Fruit fly (Drosophila melanogaster) whole organism, prepupa: Measurements from ENCODE around the gene alpha-Est7.

Experiments used
- Blimp-1 ChIP-seq: fragments of 200-800 bp; sonication (Bioruptor generic); optimal IDR thresholded peaks from 3 replicates; lab custom pipeline; 2017; ENCODE audit warnings: missing biosample characterization, missing genetic modification characterization, mild to moderate bottlenecking, moderate library complexity, missing genetic modification reagents
- CG10631 ChIP-seq: fragments of 200-800 bp; sonication (Bioruptor generic); optimal IDR thresholded peaks from 2 replicates; lab custom pipeline; 2016; ENCODE audit warnings: missing biosample characterization, missing genetic modification characterization
- CG10669 ChIP-seq: fragments of 200-800 bp; sonication (Bioruptor generic); optimal IDR thresholded peaks from 3 replicates; lab custom pipeline; 2018; ENCODE audit warnings: missing biosample characterization, mild to moderate bottlenecking, missing genetic modification characterization, moderate library complexity
- CG11294 ChIP-seq: fragments of 200-800 bp; sonication (Bioruptor generic); IDR thresholded peaks from 2 replicates; pipeline ENCODE4 v1.3.6; 2022; ENCODE audit warnings: missing biosample characterization, missing genetic modification characterization
- CG11762 ChIP-seq: fragments of 200-800 bp; sonication (Bioruptor generic); optimal IDR thresholded peaks from 3 replicates; lab custom pipeline; 2016; ENCODE audit warnings: missing biosample characterization, missing genetic modification characterization; ENCODE audit not compliant: insufficient read depth
- CG11902 ChIP-seq: fragments of 200-800 bp; sonication (Bioruptor generic); optimal IDR thresholded peaks from 3 replicates; lab custom pipeline; 2016; ENCODE audit warnings: missing biosample characterization, missing genetic modification characterization
- CG15336 ChIP-seq: fragments of 200-800 bp; sonication (Bioruptor generic); IDR thresholded peaks from 2 replicates; pipeline ENCODE4 v1.3.6; 2022; ENCODE audit warnings: missing biosample characterization, missing genetic modification characterization
- CG1621 ChIP-seq: fragments of 200-800 bp; sonication (Bioruptor generic); optimal IDR thresholded peaks from 3 replicates; lab custom pipeline; 2018; ENCODE audit warnings: missing biosample characterization, mild to moderate bottlenecking, missing genetic modification characterization
- CG16779 ChIP-seq: fragments of 200-800 bp; sonication (Bioruptor generic); optimal IDR thresholded peaks from 3 replicates; lab custom pipeline; 2017; ENCODE audit warnings: missing biosample characterization, mild to moderate bottlenecking, missing genetic modification characterization
- CG3032 ChIP-seq: fragments of 200-800 bp; optimal IDR thresholded peaks from 2 replicates; lab custom pipeline; 2019; ENCODE audit warnings: missing biosample characterization, mild to moderate bottlenecking, missing genetic modification characterization, moderate library complexity
- CG31627 ChIP-seq: fragments of 200-800 bp; sonication (Bioruptor generic); optimal IDR thresholded peaks from 3 replicates; lab custom pipeline; 2016; ENCODE audit warnings: missing biosample characterization, missing genetic modification characterization
- CG32006 ChIP-seq: fragments of 200-800 bp; sonication (Bioruptor generic); optimal IDR thresholded peaks from 3 replicates; lab custom pipeline; 2017; ENCODE audit warnings: missing biosample characterization, mild to moderate bottlenecking, missing genetic modification characterization
- CG34406 ChIP-seq: fragments of 200-800 bp; sonication (Bioruptor generic); optimal IDR thresholded peaks from 3 replicates; lab custom pipeline; 2016; ENCODE audit warnings: missing biosample characterization, missing genetic modification characterization
- CG3919 ChIP-seq: fragments of 200-800 bp; sonication (Bioruptor generic); optimal IDR thresholded peaks from 3 replicates; lab custom pipeline; 2016; ENCODE audit warnings: missing biosample characterization, missing genetic modification characterization
- CG4318 ChIP-seq: fragments of 200-800 bp; sonication (Bioruptor generic); optimal IDR thresholded peaks from 3 replicates; lab custom pipeline; 2017; ENCODE audit warnings: missing biosample characterization, mild to moderate bottlenecking, missing genetic modification characterization
- CG6163 ChIP-seq: fragments of 200-800 bp; sonication (Bioruptor generic); IDR thresholded peaks from 3 replicates; pipeline ENCODE4 v1.3.6; 2022; ENCODE audit warnings: missing biosample characterization, missing genetic modification characterization
- CG6276 ChIP-seq: fragments of 200-800 bp; sonication (Bioruptor generic); optimal IDR thresholded peaks from 2 replicates; lab custom pipeline; 2017; ENCODE audit warnings: missing biosample characterization, mild to moderate bottlenecking, missing genetic modification characterization
- CG6854 ChIP-seq: fragments of 200-800 bp; sonication (Bioruptor generic); optimal IDR thresholded peaks from 2 replicates; lab custom pipeline; 2017; ENCODE audit warnings: missing biosample characterization, mild to moderate bottlenecking, missing genetic modification characterization
- CG7368 ChIP-seq: fragments of 200-800 bp; sonication (Bioruptor generic); optimal IDR thresholded peaks from 3 replicates; lab custom pipeline; 2016; ENCODE audit warnings: missing biosample characterization, missing genetic modification characterization
- CG8119 ChIP-seq: fragments of 200-800 bp; sonication (Bioruptor generic); IDR thresholded peaks from 3 replicates; pipeline ENCODE4 v1.3.6; 2022; ENCODE audit warnings: missing biosample characterization, missing genetic modification characterization
- CG8319 ChIP-seq: fragments of 200-800 bp; sonication (Bioruptor generic); optimal IDR thresholded peaks from 3 replicates; lab custom pipeline; 2016; ENCODE audit warnings: missing biosample characterization, missing genetic modification characterization
- CG8632 ChIP-seq: fragments of 200-800 bp; sonication (Bioruptor generic); optimal IDR thresholded peaks from 3 replicates; lab custom pipeline; 2016; ENCODE audit warnings: missing biosample characterization, missing genetic modification characterization
- CG9139 ChIP-seq: fragments of 200-800 bp; sonication (Bioruptor generic); optimal IDR thresholded peaks from 3 replicates; lab custom pipeline; 2017; ENCODE audit warnings: missing biosample characterization, mild to moderate bottlenecking, missing genetic modification characterization
- Eip75B ChIP-seq: fragments of 200-800 bp; sonication (Bioruptor generic); optimal IDR thresholded peaks from 3 replicates; lab custom pipeline; 2016; ENCODE audit warnings: missing biosample characterization, missing genetic modification characterization
- Eip78C ChIP-seq: fragments of 200-800 bp; sonication (Bioruptor generic); peaks from one replicate; lab custom pipeline; 2016; ENCODE audit warnings: missing biosample characterization, missing genetic modification characterization
- Ets21C ChIP-seq: fragments of 200-800 bp; sonication (Bioruptor generic); optimal IDR thresholded peaks from 3 replicates; lab custom pipeline; 2016; ENCODE audit warnings: missing biosample characterization, missing genetic modification characterization
- Gug ChIP-seq: fragments of 200-800 bp; sonication (Bioruptor generic); IDR thresholded peaks from 2 replicates; pipeline ENCODE4 v1.3.6; 2022; ENCODE audit warnings: missing biosample characterization, missing genetic modification characterization
- Hr4 ChIP-seq: fragments of 200-800 bp; sonication (Bioruptor generic); optimal IDR thresholded peaks from 3 replicates; lab custom pipeline; 2016; ENCODE audit warnings: missing biosample characterization, missing genetic modification characterization
- Lpt ChIP-seq: fragments of 200-800 bp; sonication (Bioruptor generic); optimal IDR thresholded peaks from 3 replicates; lab custom pipeline; 2016; ENCODE audit warnings: missing biosample characterization, missing genetic modification characterization
- Met ChIP-seq: fragments of 200-800 bp; sonication (Bioruptor generic); optimal IDR thresholded peaks from 3 replicates; lab custom pipeline; 2016; ENCODE audit warnings: missing biosample characterization, missing genetic modification characterization
- OdsH ChIP-seq: fragments of 200-800 bp; sonication (Bioruptor generic); optimal IDR thresholded peaks from 3 replicates; lab custom pipeline; 2016; ENCODE audit warnings: missing biosample characterization, missing genetic modification characterization
- Smox ChIP-seq: fragments of 200-800 bp; sonication (Bioruptor generic); optimal IDR thresholded peaks from 3 replicates; lab custom pipeline; 2016; ENCODE audit warnings: missing biosample characterization, missing genetic modification characterization
- Sox102F ChIP-seq: fragments of 200-800 bp; sonication (Bioruptor generic); optimal IDR thresholded peaks from 2 replicates; lab custom pipeline; 2016; ENCODE audit warnings: missing biosample characterization, mild to moderate bottlenecking, missing genetic modification characterization
- Sox14 ChIP-seq: fragments of 200-800 bp; sonication (Bioruptor generic); optimal IDR thresholded peaks from 3 replicates; lab custom pipeline; 2016; ENCODE audit warnings: missing biosample characterization, missing genetic modification characterization
- achi ChIP-seq: fragments of 200-800 bp; sonication (Bioruptor generic); optimal IDR thresholded peaks from 3 replicates; lab custom pipeline; 2016; ENCODE audit warnings: missing biosample characterization, missing genetic modification characterization
- eg ChIP-seq: fragments of 200-800 bp; sonication (Bioruptor generic); IDR thresholded peaks from 3 replicates; pipeline ENCODE4 v1.3.6; 2022; ENCODE audit warnings: missing biosample characterization, missing genetic modification characterization
- esn ChIP-seq: fragments of 200-800 bp; sonication (Bioruptor generic); optimal IDR thresholded peaks from 2 replicates; lab custom pipeline; 2016; ENCODE audit warnings: missing biosample characterization, mild to moderate bottlenecking, missing genetic modification characterization, moderate library complexity
- fd59A ChIP-seq: fragments of 200-800 bp; sonication (Bioruptor generic); optimal IDR thresholded peaks from 2 replicates; lab custom pipeline; 2017; ENCODE audit warnings: missing biosample characterization, mild to moderate bottlenecking, missing genetic modification characterization, missing genetic modification reagents
- fkh ChIP-seq: fragments of 200-800 bp; sonication (Bioruptor generic); optimal IDR thresholded peaks from 3 replicates; lab custom pipeline; 2017; ENCODE audit warnings: missing biosample characterization, mild to moderate bottlenecking, missing genetic modification characterization, moderate library complexity
- lz ChIP-seq: fragments of 200-800 bp; sonication (Bioruptor generic); optimal IDR thresholded peaks from 3 replicates; lab custom pipeline; 2016; ENCODE audit warnings: missing biosample characterization, missing genetic modification characterization
- net ChIP-seq: fragments of 200-800 bp; sonication (Bioruptor generic); optimal IDR thresholded peaks from 3 replicates; lab custom pipeline; 2016; ENCODE audit warnings: missing biosample characterization, missing genetic modification characterization
- salr ChIP-seq, 2 experiments: fragments of 200-800 bp; sonication (Bioruptor generic); optimal IDR thresholded peaks; 3 replicates each; lab custom pipeline; 2016 to 2018; ENCODE audit warnings: missing biosample characterization in 2 of 2, missing genetic modification characterization in 2 of 2, mild to moderate bottlenecking in 1 of 2
- spab ChIP-seq: fragments of 200-800 bp; sonication (Bioruptor generic); optimal IDR thresholded peaks from 2 replicates; lab custom pipeline; 2017; ENCODE audit warnings: missing biosample characterization, mild to moderate bottlenecking, missing genetic modification characterization, missing genetic modification reagents
- ss ChIP-seq, 2 experiments: fragments of 200-800 bp; sonication (Bioruptor generic); optimal IDR thresholded peaks; 2 replicates in 1 of 2; 3 replicates in 1 of 2; lab custom pipeline; 2017 to 2018; ENCODE audit warnings: mild to moderate bottlenecking in 2 of 2, missing biosample characterization in 2 of 2, missing genetic modification characterization in 2 of 2, moderate library complexity in 1 of 2
- svp ChIP-seq: fragments of 200-800 bp; sonication (Bioruptor generic); peaks from one replicate; lab custom pipeline; 2016; ENCODE audit warnings: missing biosample characterization, missing genetic modification characterization
- topi ChIP-seq: fragments of 200-800 bp; sonication (Bioruptor generic); optimal IDR thresholded peaks from 3 replicates; lab custom pipeline; 2016; ENCODE audit warnings: missing biosample characterization, missing genetic modification characterization
- vri ChIP-seq: fragments of 200-800 bp; sonication (Bioruptor generic); optimal IDR thresholded peaks from 3 replicates; lab custom pipeline; 2016; ENCODE audit warnings: missing biosample characterization, mild to moderate bottlenecking, missing genetic modification characterization

Gene alpha-Est7

DNA sequence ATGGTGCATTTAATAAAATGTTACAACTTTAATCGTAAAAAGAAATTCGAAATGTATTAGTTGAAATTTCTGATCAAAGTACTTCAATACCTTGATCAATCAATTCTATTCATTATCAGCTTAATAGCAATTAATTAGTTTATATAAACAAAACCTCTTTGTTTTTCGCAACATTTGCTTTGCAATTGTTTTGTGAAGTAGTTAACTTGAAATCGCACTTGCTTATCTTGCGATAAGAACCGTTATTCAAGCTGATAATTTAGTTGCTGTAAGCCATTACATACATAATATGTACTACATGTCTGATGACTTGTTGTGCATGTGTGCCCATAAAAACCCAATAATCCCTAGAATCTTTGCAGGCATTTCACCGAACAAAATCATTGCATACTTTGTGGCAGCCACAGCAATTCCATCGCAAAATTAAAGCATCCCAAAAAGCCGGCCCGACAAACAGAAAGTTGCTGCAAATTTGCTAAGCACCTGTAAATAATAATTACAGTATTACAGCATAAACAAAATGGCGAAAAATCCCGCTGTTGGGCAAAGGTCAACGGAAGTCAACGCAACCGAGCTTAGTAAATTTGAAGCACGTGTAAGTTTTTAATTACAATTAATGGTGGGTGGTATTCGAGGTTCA lies 15.2 kb downstream of the alpha-Est7 start:
- TF ChIP-seq svp (GFP tag; lab: Kevin White, UChicago) (peak; percentile 83), net (GFP tag; lab: Kevin White, UChicago) (no peak), vri (GFP tag; lab: Kevin White, UChicago) (peak; percentile 69), Hr4 (GFP tag; lab: Kevin White, UChicago) (no peak), Sox14 (GFP tag; lab: Kevin White, UChicago) (no peak), Eip78C (GFP tag; lab: Kevin White, UChicago) (peak; percentile 67), fkh (peak; percentile 5)
- TF ChIP-seq, all 60 proteins: peak for 4

DNA sequence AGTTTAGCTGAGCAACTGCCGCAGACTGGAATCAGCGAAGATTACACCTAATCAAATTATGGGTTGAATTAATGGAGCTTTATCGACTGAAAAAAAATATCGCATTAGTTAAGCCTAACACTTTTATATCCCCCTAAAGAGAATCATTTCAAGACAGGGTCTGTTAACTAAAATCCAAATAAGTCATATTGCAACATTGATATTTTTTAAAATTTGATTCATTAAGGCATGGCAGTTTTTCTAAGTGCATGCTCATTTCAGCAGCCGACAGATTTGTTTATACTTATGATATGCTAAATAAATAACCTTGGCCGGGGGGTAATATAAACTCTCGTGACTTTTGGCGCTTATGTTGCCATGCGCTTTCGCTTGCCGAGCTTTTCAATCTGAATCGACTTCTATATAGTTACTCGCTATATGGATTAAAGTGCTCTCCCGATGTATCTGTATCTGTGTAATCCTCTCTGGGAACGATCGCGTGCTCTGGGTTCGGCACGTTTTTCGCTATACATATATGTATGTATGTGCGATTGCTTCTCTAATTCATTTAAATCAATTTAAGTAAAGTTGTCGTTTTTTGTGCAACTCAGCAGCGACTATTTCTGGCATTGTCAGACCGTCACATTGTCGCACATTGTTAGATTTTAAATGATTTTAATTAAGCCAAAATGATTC lies 17.1 kb downstream of the alpha-Est7 start:
- TF ChIP-seq CG15336 (GFP tag; lab: Robert Waterston, UW) (peak; percentile 51), Eip78C (GFP tag; lab: Kevin White, UChicago) (peak; percentile 73), fd59A (no peak), Hr4 (GFP tag; lab: Kevin White, UChicago) (peak; percentile 64), CG10631 (GFP tag; lab: Kevin White, UChicago) (no peak), CG3032 (tag; lab: Kevin White, UChicago) (no peak), CG11762 (GFP tag; lab: Kevin White, UChicago) (no peak), CG31627 (peak; percentile 27), achi (GFP tag; lab: Kevin White, UChicago) (no peak), CG1621 (tag; lab: Kevin White, UChicago) (no peak), fkh (peak; percentile 86), CG6854 (no peak), esn (peak; percentile 15), lz (GFP tag; lab: Kevin White, UChicago) (peak; percentile 13), Eip75B (GFP tag; lab: Kevin White, UChicago) (no peak), salr (GFP tag; optimal IDR thresholded peaks at IDR 0.05; lab: Kevin White, UChicago) (no peak), vri (GFP tag; lab: Kevin White, UChicago) (peak; percentile 26), Blimp-1 (GFP tag; lab: Kevin White, UChicago) (no peak), CG8319 (no peak), CG10669 (GFP tag; lab: Kevin White, UChicago) (no peak), CG3919 (GFP tag; lab: Kevin White, UChicago) (peak; percentile 26), svp (GFP tag; lab: Kevin White, UChicago) (peak; percentile 17), eg (GFP tag; lab: Robert Waterston, UW) (no peak; the same call in 2 of the 3 replicates), Smox (GFP tag; lab: Kevin White, UChicago) (no peak), CG11294 (GFP tag; lab: Robert Waterston, UW) (peak; percentile 44; the same call in 1 of the 2 replicates), Gug (GFP tag; lab: Robert Waterston, UW) (0 out of 2 replicates have a peak, but pooled peaks have one; percentile 16), CG7368 (GFP tag; lab: Kevin White, UChicago) (no peak), CG4318 (GFP tag; lab: Kevin White, UChicago) (no peak), Met (GFP tag; lab: Kevin White, UChicago) (peak; percentile 29), Sox14 (GFP tag; lab: Kevin White, UChicago) (peak; percentile 20), spab (no peak), CG9139 (no peak), CG6276 (peak; percentile 18), CG8632 (GFP tag; lab: Kevin White, UChicago) (no peak), Ets21C (GFP tag; lab: Kevin White, UChicago) (no peak), net (GFP tag; lab: Kevin White, UChicago) (no peak), OdsH (GFP tag; lab: Kevin White, UChicago) (peak; percentile 27), CG8119 (no peak), CG16779 (tag; lab: Kevin White, UChicago) (no peak), topi (GFP tag; lab: Kevin White, UChicago) (no peak), Lpt (GFP tag; lab: Kevin White, UChicago) (no peak), Sox102F (GFP tag; lab: Kevin White, UChicago) (peak; percentile 1), CG11902 (no peak), CG32006 (GFP tag; lab: Kevin White, UChicago) (peak; percentile 60), CG6163 (0 out of 3 replicates have a peak, but pooled peaks have one; percentile 53), ss (GFP tag; optimal IDR thresholded peaks at IDR 0.05; lab: Kevin White, UChicago) (no peak), CG34406 (no peak)
